Fruit fly (Drosophila melanogaster) whole organism, embryonic: ENCODE measurements around the gene WDR79.

ENCODE experiments used
- B-H1 ChIP-seq: fragments of 200-800 bp; sonication (Bioruptor generic); IDR thresholded peaks from 3 replicates; pipeline ENCODE4 v1.3.6; 2022; ENCODE audit warnings: missing biosample characterization, missing genetic modification characterization
- Bdp1 ChIP-seq: fragments of 200-800 bp; sonication (Bioruptor generic); optimal IDR thresholded peaks from 3 replicates; lab custom pipeline; 2016; ENCODE audit warnings: missing biosample characterization, missing genetic modification characterization
- CG11560 ChIP-seq: fragments of 200-800 bp; sonication (Bioruptor generic); IDR thresholded peaks from 3 replicates; pipeline ENCODE4 v1.3.6; 2022; ENCODE audit warnings: missing biosample characterization, missing genetic modification characterization
- CG11696 ChIP-seq: fragments of 200-800 bp; sonication (Bioruptor generic); IDR thresholded peaks from 2 replicates; pipeline ENCODE4 v1.3.6; 2022; ENCODE audit warnings: missing biosample characterization, missing genetic modification characterization
- CG12236 ChIP-seq: fragments of 200-800 bp; sonication (Bioruptor generic); optimal IDR thresholded peaks from 2 replicates; lab custom pipeline; 2016; ENCODE audit warnings: missing biosample characterization, missing genetic modification characterization
- CG12769 ChIP-seq: fragments of 200-800 bp; sonication (Bioruptor generic); optimal IDR thresholded peaks from 2 replicates; lab custom pipeline; 2019; ENCODE audit warnings: missing biosample characterization, mild to moderate bottlenecking, missing genetic modification characterization, moderate library complexity
- CG13296 ChIP-seq: fragments of 200-800 bp; sonication (Bioruptor generic); optimal IDR thresholded peaks from 3 replicates; lab custom pipeline; 2018; ENCODE audit warnings: missing biosample characterization, mild to moderate bottlenecking, missing genetic modification characterization
- CG15514 ChIP-seq: fragments of 200-800 bp; sonication (Bioruptor generic); optimal IDR thresholded peaks from 3 replicates; lab custom pipeline; 2017; ENCODE audit warnings: missing biosample characterization, missing genetic modification characterization, mild to moderate bottlenecking, moderate library complexity, missing genetic modification reagents
- CG17186 ChIP-seq: fragments of 200-800 bp; sonication (Bioruptor generic); optimal IDR thresholded peaks from 3 replicates; lab custom pipeline; 2017; ENCODE audit warnings: missing biosample characterization, missing genetic modification reagents, missing genetic modification characterization
- CG18599 ChIP-seq: fragments of 200-800 bp; sonication (Bioruptor generic); optimal IDR thresholded peaks from 3 replicates; lab custom pipeline; 2017; ENCODE audit warnings: missing biosample characterization, missing genetic modification characterization, mild to moderate bottlenecking, moderate library complexity, missing genetic modification reagents
- CG3065 ChIP-seq: fragments of 200-800 bp; sonication (Bioruptor generic); optimal IDR thresholded peaks from 2 replicates; lab custom pipeline; 2016; ENCODE audit warnings: missing biosample characterization, missing genetic modification characterization
- CG31441 ChIP-seq: fragments of 200-800 bp; sonication (Bioruptor generic); IDR thresholded peaks from 2 replicates; pipeline ENCODE4 v1.3.6; 2022; ENCODE audit warnings: missing biosample characterization, missing genetic modification characterization
- CG32532 ChIP-seq: fragments of 200-800 bp; sonication (Bioruptor generic); IDR thresholded peaks from 2 replicates; pipeline ENCODE4 v1.3.6; 2022; ENCODE audit warnings: missing biosample characterization, missing genetic modification characterization
- CG4707 ChIP-seq: fragments of 200-800 bp; sonication (Bioruptor generic); optimal IDR thresholded peaks from 2 replicates; lab custom pipeline; 2018; ENCODE audit warnings: missing biosample characterization, mild to moderate bottlenecking, missing genetic modification characterization, moderate library complexity
- CG6791 ChIP-seq: fragments of 200-800 bp; sonication (Bioruptor generic); IDR thresholded peaks from 3 replicates; pipeline ENCODE4 v1.3.6; 2022; ENCODE audit warnings: missing biosample characterization, missing genetic modification characterization; ENCODE audit not compliant: partially characterized antibody
- CG8290 ChIP-seq, 3 experiments: fragments of 200-800 bp; sonication (Bioruptor generic); optimal IDR thresholded peaks; 2 replicates each; lab custom pipeline; 2016 to 2019; ENCODE audit warnings: missing biosample characterization in 3 of 3, missing genetic modification characterization in 3 of 3, mild to moderate bottlenecking in 2 of 3, moderate library complexity in 1 of 3
- Dll ChIP-seq: fragments of 200-800 bp; sonication (Bioruptor generic); IDR thresholded peaks from 4 replicates; pipeline ENCODE4 v1.3.6; 2022; ENCODE audit warnings: missing biosample characterization, missing genetic modification characterization; ENCODE audit not compliant: partially characterized antibody
- GATAe ChIP-seq: fragments of 200-800 bp; sonication (Bioruptor generic); conservative IDR thresholded peaks from 2 replicates; pipeline ENCODE4 v1.3.6; 2022; ENCODE audit warnings: missing biosample characterization, missing genetic modification characterization
- Hand ChIP-seq: fragments of 200-800 bp; sonication (Bioruptor generic); optimal IDR thresholded peaks from 2 replicates; lab custom pipeline; 2017; ENCODE audit warnings: mild to moderate bottlenecking, missing biosample characterization, missing genetic modification reagents, missing genetic modification characterization
- Hr78 ChIP-seq, 2 experiments: fragments of 200-800 bp in 1 of 2; fragments of >200 bp in 1 of 2; sonication (Bioruptor generic) in 1 of 2; optimal IDR thresholded peaks; 2 replicates each; lab custom pipeline; 2017 to 2019; ENCODE audit warnings: missing biosample characterization in 2 of 2, missing genetic modification characterization in 2 of 2, mild to moderate bottlenecking in 1 of 2, moderate library complexity in 1 of 2
- Med ChIP-seq: fragments of 200-800 bp; sonication (Bioruptor generic); peaks from one replicate; lab custom pipeline; 2016; ENCODE audit warnings: missing biosample characterization, missing genetic modification characterization, mild to moderate bottlenecking, inconsistent platforms, moderate library complexity
- Meics ChIP-seq: fragments of 200-800 bp; sonication (Bioruptor generic); optimal IDR thresholded peaks from 2 replicates; lab custom pipeline; 2017; ENCODE audit warnings: missing biosample characterization, mild to moderate bottlenecking, missing genetic modification characterization
- TFAM ChIP-seq: fragments of 200-800 bp; sonication (Bioruptor generic); optimal IDR thresholded peaks from 2 replicates; lab custom pipeline; 2017; ENCODE audit warnings: missing biosample characterization, missing genetic modification characterization, inconsistent platforms
- ap ChIP-seq: fragments of 200-800 bp; sonication (Bioruptor generic); IDR thresholded peaks from 2 replicates; pipeline ENCODE4 v1.3.6; 2022; ENCODE audit warnings: missing biosample characterization, missing genetic modification characterization
- chm ChIP-seq: fragments of 200-800 bp; sonication (Bioruptor generic); IDR thresholded peaks from 2 replicates; pipeline ENCODE4 v1.3.6; 2022; ENCODE audit warnings: missing biosample characterization, missing genetic modification characterization
- crol ChIP-seq: fragments of 200-800 bp; sonication (Bioruptor generic); IDR thresholded peaks from 2 replicates; pipeline ENCODE4 v1.3.6; 2022; ENCODE audit warnings: missing biosample characterization, missing genetic modification characterization
- exex ChIP-seq: fragments of 200-800 bp; sonication (Bioruptor generic); optimal IDR thresholded peaks from 4 replicates; lab custom pipeline; 2018; ENCODE audit warnings: missing biosample characterization, mild to moderate bottlenecking, missing genetic modification characterization, moderate library complexity
- ftz-f1 ChIP-seq: fragments of 200-800 bp; sonication (Bioruptor generic); optimal IDR thresholded peaks from 2 replicates; lab custom pipeline; 2016; ENCODE audit warnings: missing biosample characterization, missing genetic modification characterization
- grn ChIP-seq: fragments of 200-800 bp; sonication (Bioruptor generic); optimal IDR thresholded peaks from 3 replicates; lab custom pipeline; 2017; ENCODE audit warnings: missing biosample characterization, missing genetic modification characterization
- kni ChIP-seq: fragments of 200-800 bp; sonication (Bioruptor generic); optimal IDR thresholded peaks from 3 replicates; lab custom pipeline; 2017; ENCODE audit warnings: mild to moderate bottlenecking, missing biosample characterization, missing genetic modification reagents, missing genetic modification characterization
- mirr ChIP-seq: fragments of 200-800 bp; sonication (Bioruptor generic); optimal IDR thresholded peaks from 3 replicates; lab custom pipeline; 2018; ENCODE audit warnings: missing biosample characterization, mild to moderate bottlenecking, missing genetic modification characterization
- sd ChIP-seq: fragments of 200-800 bp; sonication (Bioruptor generic); optimal IDR thresholded peaks from 3 replicates; lab custom pipeline; 2018; ENCODE audit warnings: missing biosample characterization, mild to moderate bottlenecking, missing genetic modification characterization, moderate library complexity
- sens ChIP-seq: fragments of 200-800 bp; sonication (Bioruptor generic); peaks from one replicate; lab custom pipeline; 2016; ENCODE audit warnings: missing biosample characterization, missing genetic modification characterization
- vfl ChIP-seq: fragments of 200-800 bp; sonication (Bioruptor generic); optimal IDR thresholded peaks from 2 replicates; lab custom pipeline; 2016; ENCODE audit warnings: missing biosample characterization, missing genetic modification characterization

The WDR79 gene

DNA sequence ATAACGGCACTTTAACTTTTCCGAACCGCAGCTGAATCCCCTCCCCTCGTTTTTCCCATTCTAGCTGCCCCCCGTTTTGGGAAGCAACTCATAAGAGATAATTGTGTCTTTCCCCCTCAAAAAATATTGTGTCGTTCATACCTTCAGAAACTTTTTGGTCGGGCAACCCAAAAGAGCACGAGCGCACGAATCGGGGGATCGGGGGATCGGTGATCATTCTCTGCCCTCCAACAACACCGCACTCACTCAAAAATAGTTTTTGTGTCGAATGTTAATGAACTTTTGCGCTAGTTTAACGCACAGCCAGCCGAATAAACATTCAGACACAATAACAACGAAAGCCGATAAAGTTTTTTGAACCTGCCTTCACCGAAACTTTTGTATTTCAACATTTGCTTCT lies 37.2 kb downstream of the WDR79 start (continued):
- TF ChIP-seq CG18599 (GFP tag; lab: Kevin White, UChicago): no peak
- TF ChIP-seq Meics (GFP tag; lab: Kevin White, UChicago): no peak
- TF ChIP-seq CG32532 (GFP tag; lab: Robert Waterston, UW): no peak
- TF ChIP-seq CG15514 (GFP tag; lab: Kevin White, UChicago): no peak
- TF ChIP-seq vfl (GFP tag; lab: Kevin White, UChicago): no peak
- 0 out of 2 replicates have a peak, but pooled peaks have one; percentile 27 for TF ChIP-seq chm (GFP tag; lab: Robert Waterston, UW)
- TF ChIP-seq CG12236 (GFP tag; lab: Kevin White, UChicago): no peak
- no peak for TF ChIP-seq Bdp1 (GFP tag; lab: Kevin White, UChicago)
- TF ChIP-seq TFAM (GFP tag; lab: Kevin White, UChicago): no peak
- no peak for TF ChIP-seq CG4707 (GFP tag; lab: Kevin White, UChicago)
- TF ChIP-seq CG12769 (tag; lab: Kevin White, UChicago): peak; percentile 92
- no peak for TF ChIP-seq CG11696
- no peak for TF ChIP-seq ap
- TF ChIP-seq CG17186 (GFP tag; lab: Kevin White, UChicago): no peak
- TF ChIP-seq ftz-f1 (GFP tag; lab: Kevin White, UChicago): peak; percentile 27
- TF ChIP-seq CG13296: no peak
- no peak for TF ChIP-seq CG8290 (GFP tag; optimal IDR thresholded peaks at IDR 0.05; lab: Kevin White, UChicago)
- TF ChIP-seq CG8290 (tag; optimal IDR thresholded peaks at IDR 0.05; lab: Kevin White, UChicago): peak in 1 of 2 experiments; percentile 30
- no peak for TF ChIP-seq CG31441
- TF ChIP-seq CG6791 (GFP tag; lab: Robert Waterston, UW): no peak
- peak; percentile 87 for TF ChIP-seq kni (GFP tag; lab: Kevin White, UChicago)
- TF ChIP-seq crol (GFP tag; lab: Robert Waterston, UW): peak; percentile 79
- TF ChIP-seq Hand (GFP tag; lab: Kevin White, UChicago): no peak
- no peak for TF ChIP-seq CG11560 (tag; lab: Robert Waterston, UW)

dm6 chr2L:6089604-6090198 lies 37.9 kb downstream of the WDR79 start:
- no peak for TF ChIP-seq kni (GFP tag; lab: Kevin White, UChicago)
- TF ChIP-seq grn (GFP tag; lab: Kevin White, UChicago): peak; percentile 61
- TF ChIP-seq Dll: no peak
- peak; percentile 59 for TF ChIP-seq sd (tag; lab: Kevin White, UChicago)
- no peak for TF ChIP-seq CG3065 (GFP tag; lab: Kevin White, UChicago)
- no peak for TF ChIP-seq Hr78 (GFP tag; optimal IDR thresholded peaks at IDR 0.05; lab: Kevin White, UChicago)
- peak; percentile 19 for TF ChIP-seq Med (GFP tag; lab: Kevin White, UChicago)
- peak; percentile 2 for TF ChIP-seq sens
- peak; percentile 80 for TF ChIP-seq GATAe (GFP tag; lab: Robert Waterston, UW)
- TF ChIP-seq mirr (GFP tag; lab: Kevin White, UChicago): peak; percentile 89
- no peak for TF ChIP-seq B-H1 (GFP tag; lab: Robert Waterston, UW)
- peak; percentile 68 for TF ChIP-seq exex
